Fruit fly (Drosophila melanogaster): ENCODE data around the gene CG9386.

CG9386 gene

dm6 chr3R:9543495-9544180 is 11.6 kb downstream of the CG9386 start (continued):
- TF ChIP-seq eve (GFP tag; optimal IDR thresholded peaks at IDR 0.05) = peak in 1 of 2 experiments; percentile 72
- TF ChIP-seq ara (GFP tag; IDR thresholded peaks at IDR 0.05) = no peak
- no peak for TF ChIP-seq CG10565 (GFP tag; optimal IDR thresholded peaks at IDR 0.05)
- TF ChIP-seq ssp (GFP tag; IDR thresholded peaks at IDR 0.05) = peak; percentile 80
- no peak for TF ChIP-seq CG12391 (tag; optimal IDR thresholded peaks at IDR 0.05)
- no peak for TF ChIP-seq lmd (GFP tag; IDR thresholded peaks at IDR 0.05)
- TF ChIP-seq jumu (GFP tag; optimal IDR thresholded peaks at IDR 0.05) = no peak
- no peak for TF ChIP-seq CG1792 (GFP tag; optimal IDR thresholded peaks at IDR 0.05)
- TF ChIP-seq CG2889 (GFP tag; IDR thresholded peaks at IDR 0.05) = no peak
- TF ChIP-seq HHEX (GFP tag; optimal IDR thresholded peaks at IDR 0.05) = peak; percentile 11
- peak; percentile 65 for TF ChIP-seq Myb (GFP tag; optimal IDR thresholded peaks at IDR 0.05)
- no peak for TF ChIP-seq Aef1 (GFP tag; IDR thresholded peaks at IDR 0.05)
- TF ChIP-seq Sox102F (GFP tag; optimal IDR thresholded peaks at IDR 0.05) = no peak
- TF ChIP-seq CG12942 (GFP tag; optimal IDR thresholded peaks at IDR 0.05) = no peak
- no peak for TF ChIP-seq onecut (GFP tag; IDR thresholded peaks at IDR 0.05)
- TF ChIP-seq CG4328 (GFP tag; optimal IDR thresholded peaks at IDR 0.05) = no peak
- no peak for TF ChIP-seq eyg (GFP tag; optimal IDR thresholded peaks at IDR 0.05)
- no peak for TF ChIP-seq hth (optimal IDR thresholded peaks at IDR 0.05)

- TF ChIP-seq tll (GFP tag; optimal IDR thresholded peaks at IDR 0.05) (no peak), Trl (optimal IDR thresholded peaks at IDR 0.05) (peak; percentile 78 to 91), Trl (GFP tag; optimal IDR thresholded peaks at IDR 0.05) (no peak), insv (GFP tag; optimal IDR thresholded peaks at IDR 0.05) (no peak), Rx (GFP tag; IDR thresholded peaks at IDR 0.05) (no peak), Hr78 (GFP tag; optimal IDR thresholded peaks at IDR 0.05) (peak in 1 of 2 experiments; percentile 61), CG30403 (GFP tag; optimal IDR thresholded peaks at IDR 0.05) (no peak), Atf6 (GFP tag; IDR thresholded peaks at IDR 0.05) (no peak), tio (GFP tag; optimal IDR thresholded peaks at IDR 0.05) (no peak), CG4328 (GFP tag; optimal IDR thresholded peaks at IDR 0.05) (no peak), Ets65A (GFP tag) (peak; percentile 55), dmrt99B (tag; optimal IDR thresholded peaks at IDR 0.05) (no peak), Dbx (GFP tag; IDR thresholded peaks at IDR 0.05) (no peak; the same call in 2 of the 3 replicates), p53 (GFP tag; optimal IDR thresholded peaks at IDR 0.05) (no peak), NFAT (GFP tag; IDR thresholded peaks at IDR 0.05) (no peak), MBD-R2 (GFP tag; IDR thresholded peaks at IDR 0.05) (no peak), Mrtf (GFP tag; IDR thresholded peaks at IDR 0.05) (no peak), luna (GFP tag; optimal IDR thresholded peaks at IDR 0.05) (no peak), H15 (GFP tag; IDR thresholded peaks at IDR 0.05) (no peak), Rfx (GFP tag; IDR thresholded peaks at IDR 0.05) (no peak), exex (tag; optimal IDR thresholded peaks at IDR 0.05) (no peak), CG6175 (GFP tag; IDR thresholded peaks at IDR 0.05) (peak; percentile 74; the same call in 2 of the 3 replicates), bbx (GFP tag; IDR thresholded peaks at IDR 0.05; ENCODE audit: partially characterized antibody) (no peak), CG33557 (GFP tag; optimal IDR thresholded peaks at IDR 0.05) (no peak), CG17385 (GFP tag; optimal IDR thresholded peaks at IDR 0.05) (peak; percentile 47), CG1529 (GFP tag; optimal IDR thresholded peaks at IDR 0.05) (no peak), Hr39 (optimal IDR thresholded peaks at IDR 0.05) (no peak), CG4404 (GFP tag; IDR thresholded peaks at IDR 0.05) (no peak), CG11695 (GFP tag; IDR thresholded peaks at IDR 0.05) (no peak), CG11085 (GFP tag; IDR thresholded peaks at IDR 0.05) (no peak), C15 (GFP tag; IDR thresholded peaks at IDR 0.05) (no peak), nerfin-1 (tag; optimal IDR thresholded peaks at IDR 0.05) (no peak), pfk (GFP tag; optimal IDR thresholded peaks at IDR 0.05) (no peak), fd64A (GFP tag; optimal IDR thresholded peaks at IDR 0.05) (no peak)
These were observed 20.5 kb downstream of the CG9386 start for dm6 chr3R:9534595-9535217.

Measured in whole organism, embryonic.